Fruit fly (Drosophila melanogaster): Measurements from ENCODE around the gene CG2794.
A peak's percentile ranks its signal among the peaks of the same experiment; 100 is the strongest.

CG2794 gene

DNA sequence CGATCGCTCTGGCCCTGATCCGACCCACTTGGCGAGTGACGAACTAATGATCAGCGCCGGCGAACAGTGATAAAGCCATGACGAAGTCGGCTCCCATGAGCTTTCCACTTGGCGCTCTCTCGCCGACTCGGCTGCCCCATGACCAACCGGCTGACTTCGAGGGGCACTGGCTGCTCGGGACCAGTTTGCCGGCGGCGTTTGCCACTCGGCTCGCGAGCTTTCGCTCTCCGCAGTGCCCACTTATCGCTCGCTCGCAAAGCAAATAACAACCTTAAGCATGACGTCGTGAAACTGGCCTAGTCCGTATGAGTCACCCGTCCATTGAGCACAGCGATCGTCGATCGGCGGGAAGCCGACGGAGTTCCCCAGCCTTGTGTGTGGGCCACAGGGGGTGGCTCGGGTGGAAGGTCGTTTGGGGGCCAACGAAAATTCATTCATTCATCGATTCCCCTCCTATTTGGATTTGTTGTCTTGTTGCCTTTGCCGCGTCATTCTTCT lies 11.5 kb upstream of the CG2794 start, which contains the start of gene Ets21C:
TSS of gene Ets21C (minus strand) at position 492 of the 498 bp plus-strand sequence.
- peak; percentile 91 for TF ChIP-seq Jra (GFP tag; optimal IDR thresholded peaks at IDR 0.05)
- no peak for TF ChIP-seq psq (GFP tag; optimal IDR thresholded peaks at IDR 0.05)
- no peak for TF ChIP-seq pan (optimal IDR thresholded peaks at IDR 0.05)
- no peak for TF ChIP-seq sv (GFP tag; optimal IDR thresholded peaks at IDR 0.05)
- TF ChIP-seq Mio (GFP tag; optimal IDR thresholded peaks at IDR 0.05): no peak
- peak; percentile 69 for TF ChIP-seq Dif (GFP tag; optimal IDR thresholded peaks at IDR 0.05; ENCODE audit: partially characterized antibody)
- peak; percentile 61 for TF ChIP-seq Hr83 (GFP tag; optimal IDR thresholded peaks at IDR 0.05; ENCODE audit: poor library complexity, severe bottlenecking)
- no peak for TF ChIP-seq tai (GFP tag; optimal IDR thresholded peaks at IDR 0.05)
- no peak for TF ChIP-seq GATAd (GFP tag; optimal IDR thresholded peaks at IDR 0.05)
- TF ChIP-seq ey (GFP tag; optimal IDR thresholded peaks at IDR 0.05): no peak
- peak; percentile 27 for TF ChIP-seq Rel (GFP tag; optimal IDR thresholded peaks at IDR 0.05)
- peak; percentile 74 for TF ChIP-seq Rel (tag; optimal IDR thresholded peaks at IDR 0.05)
- TF ChIP-seq dmrt93B (GFP tag; optimal IDR thresholded peaks at IDR 0.05): no peak
- no peak for TF ChIP-seq dsf (GFP tag; optimal IDR thresholded peaks at IDR 0.05; ENCODE audit: borderline replicate concordance)
- TF ChIP-seq OdsH (GFP tag; optimal IDR thresholded peaks at IDR 0.05): peak; percentile 43
- TF ChIP-seq CG9705 (GFP tag; optimal IDR thresholded peaks at IDR 0.05): no peak
- peak; percentile 35 to 39 for TF ChIP-seq dl (GFP tag; optimal IDR thresholded peaks at IDR 0.05; ENCODE audit: insufficient read depth in 1 of 2, partially characterized antibody in 2 of 2)
- no peak for TF ChIP-seq Vsx2 (GFP tag; optimal IDR thresholded peaks at IDR 0.05; ENCODE audit: partially characterized antibody)
- no peak for TF ChIP-seq CrebA (GFP tag; optimal IDR thresholded peaks at IDR 0.05; ENCODE audit: borderline replicate concordance)
- no peak for TF ChIP-seq HLH106 (tag; optimal IDR thresholded peaks at IDR 0.05)
- TF ChIP-seq foxo (GFP tag; optimal IDR thresholded peaks at IDR 0.05): no peak
- no peak for TF ChIP-seq N (GFP tag; optimal IDR thresholded peaks at IDR 0.05)
- TF ChIP-seq CG32264 (GFP tag; optimal IDR thresholded peaks at IDR 0.05): no peak
- no peak for TF ChIP-seq jim (GFP tag; optimal IDR thresholded peaks at IDR 0.05)
- no peak for TF ChIP-seq br (GFP tag; optimal IDR thresholded peaks at IDR 0.05)
- TF ChIP-seq Myc (optimal IDR thresholded peaks at IDR 0.05): no peak
- TF ChIP-seq Abd-B (GFP tag; optimal IDR thresholded peaks at IDR 0.05): no peak
- TF ChIP-seq Hr78 (GFP tag; optimal IDR thresholded peaks at IDR 0.05): no peak
- TF ChIP-seq sage (GFP tag; optimal IDR thresholded peaks at IDR 0.05): no peak
- no peak for TF ChIP-seq brk (GFP tag; optimal IDR thresholded peaks at IDR 0.05)
- TF ChIP-seq woc (GFP tag; optimal IDR thresholded peaks at IDR 0.05): no peak
- TF ChIP-seq Hnf4 (GFP tag; optimal IDR thresholded peaks at IDR 0.05): no peak
- TF ChIP-seq fru (GFP tag; optimal IDR thresholded peaks at IDR 0.05): no peak
- TF ChIP-seq h (GFP tag; optimal IDR thresholded peaks at IDR 0.05): peak; percentile 51
- peak; percentile 2 for TF ChIP-seq rgr (GFP tag; optimal IDR thresholded peaks at IDR 0.05)
- TF ChIP-seq Sp1 (GFP tag; optimal IDR thresholded peaks at IDR 0.05): peak; percentile 26
- TF ChIP-seq lola (GFP tag; optimal IDR thresholded peaks at IDR 0.05): no peak
- no peak for TF ChIP-seq usp (GFP tag; optimal IDR thresholded peaks at IDR 0.05)
- TF ChIP-seq Dfd (GFP tag; optimal IDR thresholded peaks at IDR 0.05): no peak

dm6 chr2L:559311-559710 lies 4.7 kb upstream of the CG2794 start, which contains the start of gene Tspo:
TSS of gene Tspo (plus strand) at chr2L:559612.
- no peak for TF ChIP-seq Vsx2 (GFP tag; optimal IDR thresholded peaks at IDR 0.05; ENCODE audit: partially characterized antibody)
- TF ChIP-seq OdsH (GFP tag; optimal IDR thresholded peaks at IDR 0.05): peak; percentile 8
- peak; percentile 8 for TF ChIP-seq N (GFP tag; optimal IDR thresholded peaks at IDR 0.05)
- TF ChIP-seq Dif (GFP tag; optimal IDR thresholded peaks at IDR 0.05; ENCODE audit: partially characterized antibody): peak; percentile 14
- TF ChIP-seq woc (GFP tag; optimal IDR thresholded peaks at IDR 0.05): peak; percentile 71
- no peak for TF ChIP-seq brk (GFP tag; optimal IDR thresholded peaks at IDR 0.05)
- no peak for TF ChIP-seq psq (GFP tag; optimal IDR thresholded peaks at IDR 0.05)
- no peak for TF ChIP-seq pan (optimal IDR thresholded peaks at IDR 0.05)
- TF ChIP-seq rgr (GFP tag; optimal IDR thresholded peaks at IDR 0.05): no peak
- no peak for TF ChIP-seq Jra (GFP tag; optimal IDR thresholded peaks at IDR 0.05)
- TF ChIP-seq HLH106 (tag; optimal IDR thresholded peaks at IDR 0.05): peak; percentile 1
- no peak for TF ChIP-seq jim (GFP tag; optimal IDR thresholded peaks at IDR 0.05)
- TF ChIP-seq lola (GFP tag; optimal IDR thresholded peaks at IDR 0.05): no peak
- TF ChIP-seq sage (GFP tag; optimal IDR thresholded peaks at IDR 0.05): no peak
- no peak for TF ChIP-seq CG32264 (GFP tag; optimal IDR thresholded peaks at IDR 0.05)
- no peak for TF ChIP-seq Hr78 (GFP tag; optimal IDR thresholded peaks at IDR 0.05)
- no peak for TF ChIP-seq ey (GFP tag; optimal IDR thresholded peaks at IDR 0.05)
- no peak for TF ChIP-seq CG9705 (GFP tag; optimal IDR thresholded peaks at IDR 0.05)
- TF ChIP-seq dl (GFP tag; optimal IDR thresholded peaks at IDR 0.05; ENCODE audit: insufficient read depth in 1 of 2, partially characterized antibody in 2 of 2): no peak
- no peak for TF ChIP-seq sv (GFP tag; optimal IDR thresholded peaks at IDR 0.05)
- peak; percentile 96 for TF ChIP-seq Myc (optimal IDR thresholded peaks at IDR 0.05)
- TF ChIP-seq Rel (GFP tag; optimal IDR thresholded peaks at IDR 0.05): no peak
- TF ChIP-seq Rel (tag; optimal IDR thresholded peaks at IDR 0.05): peak; percentile 58
- TF ChIP-seq Mio (GFP tag; optimal IDR thresholded peaks at IDR 0.05): no peak
- no peak for TF ChIP-seq Dfd (GFP tag; optimal IDR thresholded peaks at IDR 0.05)
- no peak for TF ChIP-seq Hnf4 (GFP tag; optimal IDR thresholded peaks at IDR 0.05)
- TF ChIP-seq GATAd (GFP tag; optimal IDR thresholded peaks at IDR 0.05): no peak
- peak; percentile 6 for TF ChIP-seq Hr83 (GFP tag; optimal IDR thresholded peaks at IDR 0.05; ENCODE audit: poor library complexity, severe bottlenecking)
- TF ChIP-seq Abd-B (GFP tag; optimal IDR thresholded peaks at IDR 0.05): no peak
